Fruit fly (Drosophila melanogaster): ENCODE results near the gene CG15169.

The CG15169 gene

dm6 chr2L:18947515-18947998 lies 43.3 kb upstream of the CG15169 start (continued):
- TF ChIP-seq CG10565 (GFP tag; optimal IDR thresholded peaks at IDR 0.05) (no peak), CG31365 (tag; optimal IDR thresholded peaks at IDR 0.05) (no peak), ato (GFP tag; IDR thresholded peaks at IDR 0.05; ENCODE audit: partially characterized antibody) (0 out of 2 replicates have a peak, but pooled peaks have one; percentile 26), Gug (GFP tag; IDR thresholded peaks at IDR 0.05) (no peak), CG8281 (tag; optimal IDR thresholded peaks at IDR 0.05) (no peak), Neu2 (GFP tag; optimal IDR thresholded peaks at IDR 0.05; ENCODE audit: borderline replicate concordance) (no peak), HmgZ (tag; optimal IDR thresholded peaks at IDR 0.05) (no peak), ci (GFP tag; IDR thresholded peaks at IDR 0.05) (no peak), ac (GFP tag; optimal IDR thresholded peaks at IDR 0.05) (no peak), CG9609 (GFP tag; optimal IDR thresholded peaks at IDR 0.05) (no peak), CG32767 (GFP tag; IDR thresholded peaks at IDR 0.05) (no peak), CG10274 (GFP tag; optimal IDR thresholded peaks at IDR 0.05) (no peak), CG34376 (GFP tag; optimal IDR thresholded peaks at IDR 0.05) (no peak), lov (optimal IDR thresholded peaks at IDR 0.05) (no peak), lov (GFP tag; IDR thresholded peaks at IDR 0.05) (0 out of 3 replicates have a peak, but pooled peaks have one; percentile 47), CG10959 (GFP tag; IDR thresholded peaks at IDR 0.05) (no peak), CG7786 (GFP tag; optimal IDR thresholded peaks at IDR 0.05) (no peak), Doc2 (GFP tag; IDR thresholded peaks at IDR 0.05) (no peak), amos (GFP tag; IDR thresholded peaks at IDR 0.05; ENCODE audit: partially characterized antibody) (no peak), CG42726 (GFP tag; IDR thresholded peaks at IDR 0.05; ENCODE audit: partially characterized antibody) (no peak), CG10209 (GFP tag; optimal IDR thresholded peaks at IDR 0.05) (no peak), Nf-YC (tag; optimal IDR thresholded peaks at IDR 0.05) (peak; percentile 10), z (GFP tag; IDR thresholded peaks at IDR 0.05) (peak; percentile 71; the same call in 1 of the 3 replicates), CG4730 (GFP tag; IDR thresholded peaks at IDR 0.05) (no peak), btn (GFP tag; optimal IDR thresholded peaks at IDR 0.05) (no peak), sqz (GFP tag; optimal IDR thresholded peaks at IDR 0.05) (no peak), CG6813 (GFP tag; optimal IDR thresholded peaks at IDR 0.05) (no peak), Six4 (GFP tag; optimal IDR thresholded peaks at IDR 0.05) (no peak), CG6175 (GFP tag; IDR thresholded peaks at IDR 0.05) (peak; percentile 88), pros (GFP tag; optimal IDR thresholded peaks at IDR 0.05) (peak; percentile 84), Hey (tag; optimal IDR thresholded peaks at IDR 0.05) (no peak), CG12769 (tag; optimal IDR thresholded peaks at IDR 0.05) (peak; percentile 39), dpn (GFP tag; optimal IDR thresholded peaks at IDR 0.05) (no peak), CG11504 (tag; optimal IDR thresholded peaks at IDR 0.05) (peak; percentile 99), Camta (GFP tag; optimal IDR thresholded peaks at IDR 0.05) (no peak), bab2 (GFP tag; optimal IDR thresholded peaks at IDR 0.05) (no peak), CG3847 (GFP tag; IDR thresholded peaks at IDR 0.05) (no peak), Lhr (GFP tag; optimal IDR thresholded peaks at IDR 0.05) (peak; percentile 65), ind (GFP tag; optimal IDR thresholded peaks at IDR 0.05) (no peak), D (optimal IDR thresholded peaks at IDR 0.05) (peak; percentile 93), D (GFP tag; optimal IDR thresholded peaks at IDR 0.05) (no peak), cas (GFP tag; IDR thresholded peaks at IDR 0.05) (no peak), sug (tag; optimal IDR thresholded peaks at IDR 0.05) (no peak), CG9817 (tag; optimal IDR thresholded peaks at IDR 0.05) (no peak), CG16813 (GFP tag; IDR thresholded peaks at IDR 0.05; ENCODE audit: partially characterized antibody) (peak; percentile 38; the same call in 1 of the 3 replicates), Asciz (GFP tag; optimal IDR thresholded peaks at IDR 0.05) (no peak), CG31441 (GFP tag; IDR thresholded peaks at IDR 0.05) (no peak), CG15269 (tag; optimal IDR thresholded peaks at IDR 0.05) (no peak), CG12744 (GFP tag; optimal IDR thresholded peaks at IDR 0.05) (no peak), unpg (GFP tag; optimal IDR thresholded peaks at IDR 0.05) (no peak), CG10366 (GFP tag; IDR thresholded peaks at IDR 0.05) (no peak)

Measured in whole organism, embryonic.